Worm (Caenorhabditis elegans): ENCODE data around the gene vps-36.

DNA sequence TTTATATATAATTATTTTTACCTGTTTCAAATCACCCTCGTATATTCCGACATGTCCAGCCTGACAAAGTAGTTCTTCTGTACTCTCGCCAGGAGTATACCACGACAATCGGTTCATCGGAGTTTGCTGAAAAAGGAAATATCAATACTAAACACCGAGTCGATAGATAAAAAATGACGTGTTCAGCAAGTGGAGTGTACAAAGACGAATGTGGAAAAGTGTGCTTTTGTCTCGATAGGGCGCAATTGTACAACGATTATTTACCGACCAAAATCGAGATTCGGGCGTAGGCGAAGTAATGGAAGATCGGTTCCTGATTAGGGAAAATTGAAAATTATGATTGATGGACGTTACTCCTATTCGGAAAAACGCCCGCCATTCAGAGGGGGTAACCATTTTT is at the start of gene vps-36:
- TF ChIP-seq lsy-2 (tag; optimal IDR thresholded peaks at IDR 0.05) (no peak), drap-1 (GFP tag; optimal IDR thresholded peaks at IDR 0.05) (no peak), snpc-4 (tag; optimal IDR thresholded peaks at IDR 0.05) (no peak), nhr-76 (tag; optimal IDR thresholded peaks at IDR 0.05) (no peak), mep-1 (tag; optimal IDR thresholded peaks at IDR 0.05) (no peak), hlh-1 (tag; optimal IDR thresholded peaks at IDR 0.05) (no peak), sptf-1 (tag; optimal IDR thresholded peaks at IDR 0.05) (no peak), blmp-1 (tag; optimal IDR thresholded peaks at IDR 0.05) (no peak), unc-39 (tag; optimal IDR thresholded peaks at IDR 0.05) (no peak)
